Worm (Caenorhabditis elegans) whole organism, L4/young adult: Measurements from ENCODE around the gene srj-11.

ENCODE experiments used
- W03F9.2 ChIP-seq: fragments of 150-350 bp; optimal IDR thresholded peaks from 2 replicates; lab custom pipeline; 2014; ENCODE audit warnings: missing biosample characterization, missing genetic modification characterization
- dao-5 ChIP-seq: sonication (generic microtip); optimal IDR thresholded peaks from 2 replicates; lab custom pipeline; 2016; ENCODE audit warnings: missing genotype, missing genetic modification characterization, moderate library complexity, missing compliant biosample characterization
- him-1 ChIP-seq: sonication (generic microtip); optimal IDR thresholded peaks from 2 replicates; lab custom pipeline; 2016; ENCODE audit warnings: missing genotype, missing genetic modification reagents, missing genetic modification characterization, missing compliant biosample characterization

srj-11 gene

DNA sequence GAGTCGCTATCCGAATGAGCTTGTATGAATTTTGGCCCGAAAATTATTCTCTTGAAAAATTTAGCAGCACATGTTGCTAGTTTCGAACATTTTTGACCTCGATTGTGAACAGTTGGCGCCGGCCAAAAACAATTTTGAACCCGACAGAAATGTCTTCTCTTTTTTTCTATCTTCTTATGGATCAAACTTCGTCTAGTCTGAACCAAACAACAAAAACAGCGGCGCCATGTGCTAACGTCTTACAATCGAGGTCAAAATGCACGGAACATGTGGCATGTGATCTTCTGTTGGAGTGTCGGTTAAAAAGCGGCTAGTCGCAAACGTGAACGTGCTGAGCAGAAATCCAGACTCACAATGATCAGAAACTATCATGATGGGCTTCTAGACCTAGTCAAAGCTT, 35.0 kb downstream of the srj-11 start:
- TF ChIP-seq W03F9.2: no peak
- no peak for TF ChIP-seq dao-5 (tag; lab: Kevin White, UChicago)
- no peak for TF ChIP-seq him-1 (tag; lab: Kevin White, UChicago)

DNA sequence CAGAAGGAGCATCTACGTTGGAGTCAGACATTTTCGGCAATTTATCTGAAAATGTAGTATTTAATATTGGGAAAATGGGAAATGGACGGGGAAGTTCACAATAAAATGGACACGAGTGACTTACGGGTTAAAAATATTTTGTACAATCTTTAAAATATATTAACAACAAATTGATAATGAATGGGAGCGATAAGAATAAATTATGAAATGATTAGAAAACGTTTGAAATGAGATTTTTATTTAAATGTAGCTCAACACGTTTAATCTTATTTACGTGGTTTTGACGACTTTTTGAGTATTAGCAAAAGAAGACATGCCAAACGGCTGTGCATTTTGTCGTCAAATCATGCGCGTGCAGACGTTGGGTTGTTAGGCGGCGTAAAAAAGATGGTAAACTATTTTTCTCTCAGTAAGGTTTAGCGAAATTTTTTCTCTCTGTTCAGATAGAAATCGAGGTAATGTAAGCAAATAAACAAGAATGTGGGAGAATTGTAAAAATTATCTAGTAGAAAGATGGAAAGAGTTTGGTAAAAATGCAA, 36.9 kb downstream of the srj-11 start, which contains the start of gene fbxa-64:
TSS of gene fbxa-64 (minus strand) at position 51 of the 539 bp plus-strand sequence.
- no peak for TF ChIP-seq him-1 (tag; lab: Kevin White, UChicago)
- TF ChIP-seq W03F9.2: no peak
- no peak for TF ChIP-seq dao-5 (tag; lab: Kevin White, UChicago)

DNA sequence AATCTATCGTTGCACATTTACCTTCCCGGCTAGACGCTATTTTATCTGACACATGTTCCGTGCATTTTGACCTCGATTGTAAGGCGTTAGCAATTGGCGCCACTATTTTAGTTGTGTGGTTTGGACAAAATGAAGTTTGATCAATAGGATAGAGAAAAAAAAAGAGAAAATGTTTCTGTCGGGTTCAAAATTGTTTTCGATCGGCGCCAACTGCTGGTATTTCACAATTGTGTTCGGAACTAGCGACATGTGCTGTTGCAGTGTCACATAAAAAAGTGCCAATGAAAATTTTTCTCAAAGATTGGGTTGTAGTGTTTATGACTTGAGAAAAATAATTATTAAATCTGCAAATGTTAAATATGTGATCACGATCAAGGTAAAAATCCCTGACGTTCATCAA, 37.9 kb downstream of the srj-11 start:
- TF ChIP-seq dao-5 (tag; lab: Kevin White, UChicago): no peak
- TF ChIP-seq W03F9.2: no peak
- TF ChIP-seq him-1 (tag; lab: Kevin White, UChicago): no peak

DNA sequence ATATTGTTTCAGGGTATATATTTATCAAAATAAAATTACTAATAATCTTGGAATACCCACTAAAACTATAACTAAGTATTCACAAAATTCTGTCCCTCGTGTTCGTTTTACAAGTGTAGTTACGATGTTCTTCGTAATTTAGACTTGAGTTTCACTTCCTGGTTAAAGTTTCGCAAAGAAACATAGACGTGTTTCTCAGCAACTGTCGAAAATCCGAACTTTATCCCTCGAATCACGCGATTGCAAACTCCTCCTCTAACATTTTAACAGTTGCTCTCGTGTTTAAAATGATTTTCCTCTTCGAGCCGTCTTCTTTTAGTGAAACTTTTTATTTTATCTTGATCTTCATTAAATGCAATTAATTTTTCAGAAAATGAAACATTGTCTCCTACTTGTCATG, 38.8 kb downstream of the srj-11 start, which contains the start of gene T28A11.2:
TSS of gene T28A11.2 (plus strand) at position 371 of the 400 bp plus-strand sequence.
- TF ChIP-seq W03F9.2 (no peak), dao-5 (tag; lab: Kevin White, UChicago) (no peak), him-1 (tag; lab: Kevin White, UChicago) (no peak)

DNA sequence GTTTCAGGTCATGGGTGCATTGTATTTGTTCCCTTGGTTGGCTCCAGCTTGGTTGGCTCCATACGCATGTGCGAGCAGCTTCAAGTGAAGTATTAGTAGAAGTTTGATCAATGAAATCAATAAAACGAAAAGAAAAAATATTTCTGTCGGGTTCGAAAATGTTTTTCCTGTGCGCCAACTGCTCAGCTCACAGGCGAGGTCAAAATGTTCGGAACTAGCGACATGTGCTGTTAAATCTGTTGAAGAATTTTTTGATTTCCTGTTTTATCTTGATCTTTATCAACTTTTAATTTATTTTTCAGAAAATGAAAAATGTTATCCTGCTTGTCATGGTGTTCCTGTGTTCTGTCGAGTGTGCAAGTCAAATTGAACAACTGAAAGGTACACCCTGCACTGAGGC, 40.3 kb downstream of the srj-11 start, which contains the start of gene T28A11.25:
TSS of gene T28A11.25 (plus strand) at position 301 of the 400 bp plus-strand sequence.
- TF ChIP-seq W03F9.2 (no peak), him-1 (tag; lab: Kevin White, UChicago) (no peak), dao-5 (tag; lab: Kevin White, UChicago) (no peak)

DNA sequence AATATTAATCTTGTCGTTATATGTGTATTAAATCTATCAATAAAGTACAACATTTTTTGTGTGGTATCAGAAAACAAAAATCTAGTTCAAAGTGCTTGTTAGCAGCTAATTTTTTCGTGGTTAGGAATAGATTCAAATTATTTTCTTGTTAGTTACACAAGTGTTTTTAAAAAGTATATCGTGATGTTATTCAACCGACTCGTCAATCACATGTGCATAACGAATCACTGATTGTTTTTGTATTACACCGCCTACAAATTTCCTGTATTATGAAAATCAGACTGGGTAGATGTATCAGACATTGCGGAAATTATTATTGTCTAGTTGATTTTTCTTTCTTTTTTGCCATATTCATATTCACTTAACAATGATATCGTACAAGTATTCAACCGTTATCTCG, 41.7 kb downstream of the srj-11 start, which contains the start of gene str-64:
TSS of gene str-64 (plus strand) at position 301 of the 400 bp plus-strand sequence.
- TF ChIP-seq W03F9.2 (no peak), him-1 (tag; lab: Kevin White, UChicago) (no peak), dao-5 (tag; lab: Kevin White, UChicago) (no peak)

DNA sequence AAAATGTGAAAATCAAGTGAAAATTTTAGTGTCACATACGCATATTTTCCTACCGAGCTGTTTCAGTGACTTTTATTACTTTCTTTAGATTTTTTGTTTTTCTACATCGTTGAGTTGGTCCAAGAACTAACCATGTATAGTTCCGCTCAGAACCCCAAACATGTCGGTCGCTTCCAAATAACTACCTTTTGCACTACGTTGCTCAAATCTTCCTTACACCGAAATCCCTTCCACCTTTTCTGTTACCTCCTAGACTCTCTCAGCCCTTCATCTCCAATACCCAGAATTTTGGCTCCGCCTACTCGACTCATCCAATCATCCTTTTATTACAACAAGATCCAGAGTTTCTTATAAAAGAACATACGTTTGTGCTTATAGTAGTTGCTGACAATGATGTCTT, 43.4 kb downstream of the srj-11 start, which contains the start of gene F35F10.5:
TSS of gene F35F10.5 (plus strand) at position 301 of the 400 bp plus-strand sequence.
- no peak for TF ChIP-seq W03F9.2
- no peak for TF ChIP-seq dao-5 (tag; lab: Kevin White, UChicago)
- TF ChIP-seq him-1 (tag; lab: Kevin White, UChicago): no peak

DNA sequence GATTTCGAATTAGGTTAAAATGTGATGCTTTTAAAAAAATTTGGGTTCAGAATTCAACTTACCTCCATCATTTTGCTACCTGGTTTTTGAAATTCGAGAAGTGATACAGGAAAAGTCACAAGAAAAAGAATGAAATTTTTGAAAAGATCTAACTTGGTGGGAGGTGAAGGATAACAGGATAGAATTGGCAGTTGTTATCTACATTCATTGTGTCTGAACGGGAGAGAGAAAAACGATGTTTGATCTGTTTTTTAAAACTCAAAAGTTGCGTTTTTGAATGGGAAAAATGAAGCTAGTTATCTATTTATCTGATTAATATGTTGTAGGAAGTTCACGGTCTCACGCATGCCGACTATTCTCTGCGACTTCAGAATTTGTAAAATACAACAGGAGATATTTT, 46.1 kb downstream of the srj-11 start, which contains the start of gene F35F10.7:
TSS of gene F35F10.7 (minus strand) at position 101 of the 400 bp plus-strand sequence.
- TF ChIP-seq W03F9.2 (no peak), him-1 (tag; lab: Kevin White, UChicago) (no peak), dao-5 (tag; lab: Kevin White, UChicago) (no peak)

DNA sequence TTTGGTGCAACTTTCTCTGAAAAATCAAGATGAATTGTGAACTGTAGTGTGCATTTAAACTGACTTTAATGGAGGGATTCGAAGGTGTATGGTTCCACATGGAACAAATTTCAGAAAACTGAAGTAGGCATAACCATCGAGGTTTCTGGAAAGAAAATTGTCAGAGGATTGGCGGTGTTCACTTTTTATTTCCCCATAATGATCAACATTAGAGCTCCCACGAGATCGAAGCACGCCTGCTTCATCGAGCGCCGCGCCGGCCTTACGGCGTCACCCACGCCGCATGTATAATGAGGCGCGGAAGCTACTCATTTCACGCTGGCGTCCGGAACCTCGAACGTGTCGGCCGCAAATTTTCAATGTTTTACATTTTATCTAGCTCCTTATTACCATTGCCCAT, 46.9 kb downstream of the srj-11 start:
- no peak for TF ChIP-seq W03F9.2
- no peak for TF ChIP-seq dao-5 (tag; lab: Kevin White, UChicago)
- no peak for TF ChIP-seq him-1 (tag; lab: Kevin White, UChicago)

DNA sequence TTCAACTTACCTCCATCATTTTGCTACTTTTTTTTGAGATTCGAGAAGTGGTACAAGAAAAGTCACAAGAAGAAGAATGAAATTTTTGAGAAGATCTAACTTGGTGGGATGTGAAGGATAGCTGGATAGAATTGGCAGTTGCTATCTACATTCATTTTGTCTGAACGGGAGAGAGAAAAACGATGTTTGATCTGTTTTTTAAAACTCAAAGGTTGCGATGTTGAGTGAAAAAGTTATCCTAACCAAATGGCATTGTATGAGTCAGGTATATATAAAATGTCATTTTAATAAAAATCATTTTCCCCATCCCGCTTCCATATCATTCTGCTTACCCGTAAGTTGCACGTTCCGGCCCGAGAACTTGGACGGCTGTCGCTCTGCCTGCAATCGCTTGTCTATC, 48.0 kb downstream of the srj-11 start, which contains the start of gene F35F10.6:
TSS of gene F35F10.6 (minus strand) at position 101 of the 400 bp plus-strand sequence.
- TF ChIP-seq W03F9.2 (no peak), dao-5 (tag; lab: Kevin White, UChicago) (no peak)
